Fruit fly (Drosophila melanogaster) whole organism: ENCODE data around the gene CG33932.

Experiments
- CG8478 ChIP-seq: fragments of >200 bp; optimal IDR thresholded peaks from 2 replicates; lab custom pipeline; 2018; ENCODE audit warnings: inconsistent platforms
- Dll ChIP-seq: fragments of >200 bp; optimal IDR thresholded peaks from 2 replicates; lab custom pipeline; 2017
- EcR ChIP-seq, 2 experiments: fragments of >200 bp; optimal IDR thresholded peaks; 2 replicates each; lab custom pipeline; 2017; ENCODE audit warnings: missing biosample characterization in 2 of 2, missing genetic modification characterization in 2 of 2, missing genetic modification reagents in 2 of 2
- pan ChIP-seq: fragments of >200 bp; optimal IDR thresholded peaks from 2 replicates; lab custom pipeline; 2017
- psq ChIP-seq: fragments of >200 bp; optimal IDR thresholded peaks from 2 replicates; lab custom pipeline; 2017
- usp ChIP-seq: fragments of >200 bp; optimal IDR thresholded peaks from 2 replicates; lab custom pipeline; 2017; ENCODE audit warnings: missing biosample characterization, missing genetic modification characterization, mixed read lengths

The CG33932 gene

dm6 chrX:19744003-19744488, at the start of gene CG33932, which contains the start of the genes CG18809, COX6B and Rpp20:
Gene CG33932 (plus strand): TSS chrX:19744431.
Gene CG18809 (minus strand): TSS chrX:19744335.
Gene COX6B (minus strand): TSS chrX:19744335.
Gene Rpp20 (plus strand): TSS chrX:19744431.
- no peak for TF ChIP-seq psq (lab: Kevin White, UChicago)
- no peak for TF ChIP-seq CG8478
- no peak for TF ChIP-seq usp
- TF ChIP-seq Dll = no peak
- no peak for TF ChIP-seq pan (lab: Kevin White, UChicago)
- TF ChIP-seq EcR (GFP tag; optimal IDR thresholded peaks at IDR 0.05; lab: Kevin White, UChicago) = no peak

- TF ChIP-seq psq (lab: Kevin White, UChicago) (no peak), CG8478 (no peak), EcR (GFP tag; optimal IDR thresholded peaks at IDR 0.05; lab: Kevin White, UChicago) (no peak)
Measured at dm6 chrX:19694792-19695558, 49.3 kb upstream of the CG33932 start, which contains the start of gene CG14229. Gene CG14229 (minus strand): TSS chrX:19695250.

DNA sequence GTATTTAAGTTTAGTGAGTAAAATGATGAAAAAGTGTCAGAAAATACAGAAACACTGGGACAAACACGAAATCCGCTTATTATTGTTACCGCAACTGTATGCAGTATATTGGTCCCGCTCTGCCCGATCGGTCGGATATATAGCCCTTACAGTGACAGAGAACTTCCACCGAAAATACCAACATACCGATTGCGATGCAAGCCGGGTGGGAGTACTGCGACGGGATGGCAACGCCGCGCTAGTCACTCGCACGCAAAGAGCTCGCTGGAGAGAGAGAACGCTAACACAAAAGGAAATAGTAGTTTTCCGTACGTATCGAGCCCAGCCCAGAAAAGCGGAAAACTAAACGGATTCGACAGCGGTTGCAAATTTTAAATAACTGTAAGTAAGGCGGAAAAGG, 47.4 kb upstream of the CG33932 start, which contains the start of gene Cdc42:
TSS of gene Cdc42 (plus strand) at position 247 of the 400 bp plus-strand sequence.
- TF ChIP-seq psq (lab: Kevin White, UChicago) (no peak), pan (lab: Kevin White, UChicago) (no peak), Dll (no peak), usp (no peak), EcR (GFP tag; optimal IDR thresholded peaks at IDR 0.05; lab: Kevin White, UChicago) (no peak), CG8478 (no peak)

- TF ChIP-seq EcR (GFP tag; optimal IDR thresholded peaks at IDR 0.05; lab: Kevin White, UChicago) (no peak), Dll (peak; percentile 12), CG8478 (peak; percentile 6), psq (lab: Kevin White, UChicago) (no peak), pan (lab: Kevin White, UChicago) (no peak), usp (no peak)
Measured at dm6 chrX:19697255-19697877, 46.9 kb upstream of the CG33932 start.

DNA sequence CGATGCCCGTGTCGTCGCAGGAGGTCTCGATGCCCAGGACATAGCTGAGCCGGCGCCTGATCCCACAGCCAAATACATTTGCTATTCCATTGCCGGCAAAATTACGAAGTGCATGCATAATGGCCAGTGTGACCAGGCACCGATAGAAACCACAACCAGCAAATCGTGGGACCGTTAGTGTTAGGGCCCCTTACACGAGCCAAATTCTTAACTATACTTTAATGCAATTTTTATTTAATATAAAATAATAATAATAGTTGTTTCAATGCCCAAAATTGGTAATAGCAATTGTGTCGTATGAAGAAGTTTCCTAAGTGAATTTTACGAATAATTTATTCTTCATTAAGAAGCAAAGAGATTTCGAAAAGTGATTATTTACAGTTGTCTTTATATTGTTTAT, 42.6 kb upstream of the CG33932 start, which contains the start of gene Tcs4:
TSS of gene Tcs4 (minus strand) at position 145 of the 400 bp plus-strand sequence.
- no peak for TF ChIP-seq psq (lab: Kevin White, UChicago)
- TF ChIP-seq usp = no peak
- no peak for TF ChIP-seq pan (lab: Kevin White, UChicago)
- no peak for TF ChIP-seq Dll
- TF ChIP-seq EcR (GFP tag; optimal IDR thresholded peaks at IDR 0.05; lab: Kevin White, UChicago) = no peak
- TF ChIP-seq CG8478 = no peak

DNA sequence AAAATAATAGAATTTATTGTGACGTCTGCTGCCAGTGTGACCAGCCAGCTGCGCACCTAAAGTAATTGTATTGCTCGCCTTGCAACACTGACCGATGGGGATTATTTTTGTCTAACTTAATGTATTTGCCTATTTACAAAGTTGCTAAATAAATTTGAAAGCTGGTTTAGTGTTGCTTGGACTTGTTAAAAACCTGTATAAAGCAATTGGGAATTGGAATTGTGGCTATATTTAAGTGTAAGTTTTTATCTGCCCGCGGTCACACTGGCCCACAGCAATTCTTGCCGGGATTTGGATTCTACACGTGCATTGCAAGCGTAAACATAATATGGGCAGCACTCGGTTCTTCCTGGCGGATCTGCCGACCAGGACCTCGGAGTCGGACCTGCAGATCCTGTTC, 40.1 kb upstream of the CG33932 start, which contains the start of the genes CG14230 and CG14232:
TSS of gene CG14230 (plus strand) at position 94 of the 400 bp plus-strand sequence.
TSS of gene CG14232 (minus strand) at position 177 of the 400 bp plus-strand sequence.
- TF ChIP-seq usp (no peak), pan (lab: Kevin White, UChicago) (no peak), psq (lab: Kevin White, UChicago) (no peak), Dll (no peak), CG8478 (no peak), EcR (GFP tag; optimal IDR thresholded peaks at IDR 0.05; lab: Kevin White, UChicago) (no peak)

DNA sequence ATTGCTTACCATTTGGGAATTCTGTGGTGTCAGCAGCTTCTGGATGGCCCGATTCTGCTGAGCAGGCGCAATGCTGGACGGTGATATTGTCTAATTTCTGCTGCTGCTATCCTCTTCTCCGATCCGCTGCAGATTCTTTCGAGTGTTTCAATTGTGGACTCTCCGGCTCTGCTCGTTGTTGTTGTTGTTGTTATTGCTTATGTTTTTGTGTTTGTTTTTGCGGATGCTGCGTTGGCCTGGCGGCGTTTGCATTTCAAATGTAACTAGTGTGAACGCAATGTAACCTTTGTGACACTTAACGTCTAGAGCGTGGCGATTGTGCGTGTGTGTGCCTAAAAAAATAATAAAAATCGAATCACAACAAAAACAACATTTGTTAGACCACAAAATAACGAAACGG, 32.3 kb upstream of the CG33932 start:
- TF ChIP-seq CG8478 = no peak
- no peak for TF ChIP-seq pan (lab: Kevin White, UChicago)
- TF ChIP-seq usp = no peak
- TF ChIP-seq psq (lab: Kevin White, UChicago) = no peak

dm6 chrX:19712898-19713627, 31.2 kb upstream of the CG33932 start, which contains the start of gene meso18E:
Gene meso18E (minus strand): TSS chrX:19713045.
- TF ChIP-seq CG8478 = no peak

DNA sequence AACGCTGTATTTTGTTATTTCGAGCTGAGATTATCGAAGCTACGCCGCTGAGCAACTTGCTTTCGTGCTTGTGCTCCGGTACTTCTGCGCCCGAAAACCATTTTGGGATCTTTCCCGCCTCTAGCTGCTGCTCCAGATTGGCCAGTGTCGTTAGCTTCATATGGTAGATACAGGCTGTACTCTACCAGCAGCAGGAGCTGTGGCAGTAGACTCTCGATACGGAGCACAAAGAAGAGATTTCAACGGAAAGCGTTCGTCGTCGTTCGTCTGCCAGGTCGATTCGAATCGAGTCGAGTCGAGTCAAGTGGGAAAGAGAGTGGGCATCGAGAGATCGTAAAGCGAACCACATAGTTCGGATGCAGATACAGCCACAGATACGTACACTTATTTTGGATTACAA, 29.4 kb upstream of the CG33932 start:
- TF ChIP-seq CG8478 = no peak
- TF ChIP-seq usp = no peak
- no peak for TF ChIP-seq Dll
- no peak for TF ChIP-seq pan (lab: Kevin White, UChicago)
- no peak for TF ChIP-seq psq (lab: Kevin White, UChicago)
- TF ChIP-seq EcR (GFP tag; optimal IDR thresholded peaks at IDR 0.05; lab: Kevin White, UChicago) = no peak

dm6 chrX:19716325-19716917, 27.8 kb upstream of the CG33932 start:
- TF ChIP-seq pan (lab: Kevin White, UChicago) = no peak
- TF ChIP-seq psq (lab: Kevin White, UChicago) = no peak
- TF ChIP-seq Dll = no peak
- TF ChIP-seq CG8478 = no peak
- TF ChIP-seq usp = no peak
- no peak for TF ChIP-seq EcR (GFP tag; optimal IDR thresholded peaks at IDR 0.05; lab: Kevin White, UChicago)

DNA sequence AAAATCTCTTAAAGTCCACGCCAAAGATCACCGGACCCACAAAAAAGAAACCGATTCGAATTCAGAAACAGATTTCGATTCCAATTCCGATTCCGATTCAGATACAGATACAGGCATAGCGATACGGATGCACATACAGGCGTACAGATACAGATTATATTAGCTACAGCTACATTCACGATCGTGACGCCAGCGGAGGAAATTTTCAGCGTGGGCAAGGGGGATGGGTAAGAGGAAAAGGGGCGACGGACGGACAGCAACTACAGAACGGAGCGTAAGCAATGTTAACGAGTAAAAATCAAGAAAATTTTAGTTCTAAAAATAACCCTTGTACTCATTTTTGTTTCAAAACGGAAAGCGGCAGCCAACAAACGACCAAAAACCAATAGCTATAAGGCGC, 27.2 kb upstream of the CG33932 start:
- TF ChIP-seq usp (no peak), CG8478 (no peak), psq (lab: Kevin White, UChicago) (no peak), Dll (no peak), pan (lab: Kevin White, UChicago) (no peak), EcR (GFP tag; optimal IDR thresholded peaks at IDR 0.05; lab: Kevin White, UChicago) (no peak)
